In the genomic region with DNA sequence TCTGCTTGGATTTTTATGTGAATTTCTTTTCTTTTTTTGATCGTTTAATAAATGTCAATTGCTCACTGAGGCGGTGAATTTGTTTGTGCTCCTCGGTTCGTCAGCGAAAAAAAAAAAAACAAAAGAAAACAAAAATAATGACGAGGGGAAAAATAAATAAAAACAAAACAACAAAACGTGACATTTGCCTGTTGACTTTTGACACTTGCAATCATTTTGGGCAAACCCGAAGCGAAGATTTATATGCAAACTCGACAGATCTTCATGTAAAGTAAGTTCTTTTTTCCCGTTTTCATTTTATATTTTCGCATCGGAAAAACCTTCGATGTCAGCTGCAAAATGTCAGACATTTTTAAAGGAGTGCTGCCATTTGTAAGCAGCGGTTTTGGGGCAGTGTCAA, we compare ENCODE assay signal across 2 fruit fly cellular contexts.
A peak's percentile ranks its signal among the peaks of the same experiment; 100 is the strongest.
TF ChIP-seq lines count a peak whose summit lies in the region.

No protein-coding gene starts in this region.

TF ChIP-seq in whole organism, adult, 20 proteins besides CTCF, POLR2A, EP300 and RAD21:
- TF ChIP-seq Clk (GFP tag; optimal IDR thresholded peaks at IDR 0.05; lab: Kevin White, UChicago), result no peak
- TF ChIP-seq toe (GFP tag; optimal IDR thresholded peaks at IDR 0.05; lab: Kevin White, UChicago), result no peak
- peak; percentile 13 for TF ChIP-seq tj (GFP tag; optimal IDR thresholded peaks at IDR 0.05; lab: Kevin White, UChicago)
- no peak for TF ChIP-seq cic (GFP tag; optimal IDR thresholded peaks at IDR 0.05; lab: Kevin White, UChicago)

TF ChIP-seq in whole organism, prepupa, 60 proteins besides CTCF, POLR2A, EP300 and RAD21:
- TF ChIP-seq Gug (GFP tag; IDR thresholded peaks at IDR 0.05; lab: Robert Waterston, UW) (no peak), svp (GFP tag; lab: Kevin White, UChicago) (peak; percentile 89)
